Worm (Caenorhabditis elegans) whole organism, L1 larva: ENCODE data around the gene cope-1.
A peak's percentile ranks its signal among the peaks of the same experiment; 100 is the strongest.

Experiments
- F16B12.6 ChIP-seq: fragments of 150-350 bp; optimal IDR thresholded peaks from 2 replicates; lab custom pipeline; 2014; ENCODE audit warnings: missing biosample characterization, missing genetic modification characterization
- Y116A8C.19 ChIP-seq: sonication (generic microtip); optimal IDR thresholded peaks from 2 replicates; lab custom pipeline; 2016; ENCODE audit warnings: missing compliant biosample characterization, missing genetic modification characterization, borderline replicate concordance
- ama-1 ChIP-seq: fragments of 150-350 bp; optimal IDR thresholded peaks from 2 replicates; lab custom pipeline; 2014
- blmp-1 ChIP-seq: fragments of 150-350 bp; optimal IDR thresholded peaks from 2 replicates; lab custom pipeline; 2014; ENCODE audit warnings: missing biosample characterization, missing genetic modification characterization
- ceh-63 ChIP-seq: fragments of 200-800 bp; sonication (Bioruptor generic); optimal IDR thresholded peaks from 2 replicates; lab custom pipeline; 2018; ENCODE audit warnings: mild to moderate bottlenecking, missing genetic modification characterization, missing compliant biosample characterization
- ceh-82 ChIP-seq, 3 experiments: fragments of 150-350 bp in 1 of 3; sonication (generic microtip) in 2 of 3; optimal IDR thresholded peaks; 2 replicates each; lab custom pipeline; 2014 to 2017; ENCODE audit warnings: missing biosample characterization in 3 of 3, missing genetic modification characterization in 3 of 3
- ceh-88 ChIP-seq: fragments of 200-800 bp; sonication (Bioruptor generic); IDR thresholded peaks from 2 replicates; pipeline ENCODE4 v1.3.6; 2022; ENCODE audit warnings: missing genetic modification characterization, missing compliant biosample characterization
- ces-1 ChIP-seq: fragments of 150-350 bp; optimal IDR thresholded peaks from 2 replicates; lab custom pipeline; 2014; ENCODE audit warnings: missing biosample characterization, missing genetic modification reagents, missing genetic modification characterization
- dpl-1 ChIP-seq, 3 experiments: fragments of 150-350 bp in 2 of 3; sonication (generic microtip) in 1 of 3; optimal IDR thresholded peaks; 2 replicates each; lab custom pipeline; 2014 to 2017; ENCODE audit warnings: missing biosample characterization in 3 of 3, missing genetic modification characterization in 3 of 3, missing genetic modification reagents in 3 of 3
- elt-3 ChIP-seq, 6 experiments: fragments of 150-350 bp in 1 of 6; sonication (generic microtip); optimal IDR thresholded peaks; 2 replicates each; lab custom pipeline; 2017 to 2018; ENCODE audit warnings: missing biosample characterization in 6 of 6, missing genetic modification characterization in 6 of 6, inconsistent platforms in 1 of 6
- ets-5 ChIP-seq: fragments of 200-800 bp; sonication (Bioruptor generic); IDR thresholded peaks from 2 replicates; pipeline ENCODE4 v1.3.6; 2022; ENCODE audit warnings: missing genetic modification characterization, missing compliant biosample characterization
- fkh-8 ChIP-seq: sonication (generic microtip); optimal IDR thresholded peaks from 2 replicates; lab custom pipeline; 2016; ENCODE audit warnings: mild to moderate bottlenecking, missing genetic modification characterization, missing compliant biosample characterization
- fos-1 ChIP-seq: fragments of 150-350 bp; optimal IDR thresholded peaks from 2 replicates; lab custom pipeline; 2014; ENCODE audit warnings: missing biosample characterization, missing genetic modification characterization
- grh-1 ChIP-seq: fragments of 200-800 bp; sonication (Bioruptor generic); IDR thresholded peaks from 2 replicates; pipeline ENCODE4 v1.3.6; 2022; ENCODE audit warnings: missing genetic modification reagents, missing genetic modification characterization, missing compliant biosample characterization
- hlh-17 ChIP-seq: fragments of 200-800 bp; sonication (Bioruptor generic); optimal IDR thresholded peaks from 2 replicates; lab custom pipeline; 2018; ENCODE audit warnings: missing genetic modification characterization, mild to moderate bottlenecking, missing compliant biosample characterization, moderate library complexity, borderline replicate concordance
- hpl-2 ChIP-seq: fragments of 150-350 bp; optimal IDR thresholded peaks from 2 replicates; lab custom pipeline; 2014; ENCODE audit warnings: missing biosample characterization, missing genetic modification reagents, missing genetic modification characterization
- irx-1 ChIP-seq: sonication (generic microtip); optimal IDR thresholded peaks from 2 replicates; lab custom pipeline; 2016; ENCODE audit warnings: missing genetic modification characterization, missing compliant biosample characterization
- jun-1 ChIP-seq: fragments of 150-350 bp; optimal IDR thresholded peaks from 2 replicates; lab custom pipeline; 2014; ENCODE audit warnings: missing biosample characterization, missing genetic modification reagents, missing genetic modification characterization
- lin-13 ChIP-seq: fragments of 150-350 bp; optimal IDR thresholded peaks from 2 replicates; lab custom pipeline; 2014; ENCODE audit warnings: missing biosample characterization, missing genetic modification reagents, missing genetic modification characterization
- lin-14 ChIP-seq: fragments of 200-800 bp; sonication (Bioruptor generic); optimal IDR thresholded peaks from 2 replicates; lab custom pipeline; 2018; ENCODE audit warnings: mild to moderate bottlenecking, missing genetic modification characterization, moderate library complexity, missing compliant biosample characterization
- lin-15B ChIP-seq: fragments of 150-350 bp; sonication (generic microtip); optimal IDR thresholded peaks from 3 replicates; lab custom pipeline; 2014; ENCODE audit warnings: missing biosample characterization, missing genetic modification characterization
- lin-35 ChIP-seq, 2 experiments: fragments of 150-350 bp; optimal IDR thresholded peaks; 2 replicates each; lab custom pipeline; 2014; ENCODE audit warnings: missing biosample characterization in 2 of 2, missing genetic modification characterization in 2 of 2, missing genetic modification reagents in 2 of 2
- lir-3 ChIP-seq: sonication (generic microtip); optimal IDR thresholded peaks from 2 replicates; lab custom pipeline; 2016; ENCODE audit warnings: mild to moderate bottlenecking, missing genetic modification characterization, moderate library complexity, missing compliant biosample characterization; ENCODE audit not compliant: poor library complexity
- mdl-1 ChIP-seq, 2 experiments: fragments of 150-350 bp; optimal IDR thresholded peaks; 2 replicates each; lab custom pipeline; 2014 to 2017; ENCODE audit warnings: missing biosample characterization in 2 of 2, missing genetic modification characterization in 2 of 2, inconsistent platforms in 1 of 2
- mef-2 ChIP-seq: fragments of 150-350 bp; optimal IDR thresholded peaks from 2 replicates; lab custom pipeline; 2014; ENCODE audit warnings: missing biosample characterization, missing genetic modification characterization
- mep-1 ChIP-seq: fragments of 150-350 bp; optimal IDR thresholded peaks from 2 replicates; lab custom pipeline; 2014; ENCODE audit warnings: missing biosample characterization, missing genetic modification characterization
- nhr-11 ChIP-seq: fragments of 150-350 bp; optimal IDR thresholded peaks from 2 replicates; lab custom pipeline; 2014; ENCODE audit warnings: missing biosample characterization, missing genetic modification characterization
- nhr-12 ChIP-seq: sonication (generic microtip); optimal IDR thresholded peaks from 2 replicates; lab custom pipeline; 2017; ENCODE audit warnings: missing biosample characterization, missing genetic modification characterization
- nhr-19 ChIP-seq: fragments of 200-800 bp; sonication (Bioruptor generic); conservative IDR thresholded peaks from 2 replicates; pipeline ENCODE4 v1.3.6; 2022; ENCODE audit warnings: missing genetic modification characterization, missing compliant biosample characterization
- nhr-237 ChIP-seq: fragments of 150-350 bp; optimal IDR thresholded peaks from 2 replicates; lab custom pipeline; 2014; ENCODE audit warnings: missing biosample characterization, missing genetic modification characterization
- nhr-47 ChIP-seq: sonication (generic microtip); optimal IDR thresholded peaks from 2 replicates; lab custom pipeline; 2016; ENCODE audit warnings: mild to moderate bottlenecking, missing genetic modification characterization, moderate library complexity, missing compliant biosample characterization
- nhr-71 ChIP-seq: sonication (generic microtip); optimal IDR thresholded peaks from 2 replicates; lab custom pipeline; 2016; ENCODE audit warnings: mild to moderate bottlenecking, missing genetic modification characterization, moderate library complexity, missing compliant biosample characterization
- nhr-76 ChIP-seq: sonication (generic microtip); optimal IDR thresholded peaks from 2 replicates; lab custom pipeline; 2017; ENCODE audit warnings: missing biosample characterization, missing genetic modification characterization
- nhr-77 ChIP-seq: fragments of 150-350 bp; optimal IDR thresholded peaks from 2 replicates; lab custom pipeline; 2014; ENCODE audit warnings: missing biosample characterization, missing genetic modification characterization
- nhr-84 ChIP-seq: sonication (generic microtip); optimal IDR thresholded peaks from 2 replicates; lab custom pipeline; 2017; ENCODE audit warnings: missing biosample characterization, missing genetic modification characterization
- nhr-85 ChIP-seq: sonication (generic microtip); peaks from one replicate; lab custom pipeline; 2016; ENCODE audit warnings: missing genetic modification characterization, inconsistent platforms, missing compliant biosample characterization
- nhr-90 ChIP-seq: sonication (generic microtip); optimal IDR thresholded peaks from 2 replicates; lab custom pipeline; 2016; ENCODE audit warnings: mild to moderate bottlenecking, missing genetic modification characterization, missing compliant biosample characterization; ENCODE audit not compliant: poor library complexity
- pax-3 ChIP-seq: fragments of 200-800 bp; sonication (Bioruptor generic); optimal IDR thresholded peaks from 2 replicates; lab custom pipeline; 2018; ENCODE audit warnings: mild to moderate bottlenecking, missing genetic modification characterization, moderate library complexity, missing compliant biosample characterization
- rnt-1 ChIP-seq: sonication (generic microtip); optimal IDR thresholded peaks from 2 replicates; lab custom pipeline; 2016; ENCODE audit warnings: mild to moderate bottlenecking, missing genetic modification characterization, moderate library complexity, missing compliant biosample characterization
- skn-1 ChIP-seq: fragments of 150-350 bp; optimal IDR thresholded peaks from 2 replicates; lab custom pipeline; 2014; ENCODE audit warnings: missing biosample characterization, missing genetic modification characterization
- sox-4 ChIP-seq: sonication (generic microtip); optimal IDR thresholded peaks from 2 replicates; lab custom pipeline; 2016; ENCODE audit warnings: missing genetic modification characterization, missing compliant biosample characterization
- sup-37 ChIP-seq: fragments of 200-800 bp; sonication (Bioruptor generic); optimal IDR thresholded peaks from 2 replicates; lab custom pipeline; 2018; ENCODE audit warnings: mild to moderate bottlenecking, missing genetic modification characterization, missing compliant biosample characterization
- swsn-7 ChIP-seq: sonication (generic microtip); optimal IDR thresholded peaks from 2 replicates; lab custom pipeline; 2016; ENCODE audit warnings: missing genetic modification characterization, missing compliant biosample characterization
- tbx-2 ChIP-seq: sonication (generic microtip); optimal IDR thresholded peaks from 2 replicates; lab custom pipeline; 2016; ENCODE audit warnings: missing genetic modification characterization, missing compliant biosample characterization
- unc-62 ChIP-seq: fragments of 150-350 bp; optimal IDR thresholded peaks from 2 replicates; lab custom pipeline; 2014; ENCODE audit warnings: missing biosample characterization, missing genetic modification reagents, missing genetic modification characterization
- vab-15 ChIP-seq: sonication (generic microtip); optimal IDR thresholded peaks from 2 replicates; lab custom pipeline; 2017; ENCODE audit warnings: missing genotype, mild to moderate bottlenecking, missing genetic modification characterization, missing compliant biosample characterization
- zip-4 ChIP-seq: fragments of 200-800 bp; sonication (Bioruptor generic); optimal IDR thresholded peaks from 2 replicates; lab custom pipeline; 2018; ENCODE audit warnings: mild to moderate bottlenecking, missing genetic modification characterization, moderate library complexity, missing compliant biosample characterization
- ztf-4 ChIP-seq: fragments of 150-350 bp; optimal IDR thresholded peaks from 2 replicates; lab custom pipeline; 2014; ENCODE audit warnings: missing biosample characterization, missing genetic modification characterization

The cope-1 gene

DNA sequence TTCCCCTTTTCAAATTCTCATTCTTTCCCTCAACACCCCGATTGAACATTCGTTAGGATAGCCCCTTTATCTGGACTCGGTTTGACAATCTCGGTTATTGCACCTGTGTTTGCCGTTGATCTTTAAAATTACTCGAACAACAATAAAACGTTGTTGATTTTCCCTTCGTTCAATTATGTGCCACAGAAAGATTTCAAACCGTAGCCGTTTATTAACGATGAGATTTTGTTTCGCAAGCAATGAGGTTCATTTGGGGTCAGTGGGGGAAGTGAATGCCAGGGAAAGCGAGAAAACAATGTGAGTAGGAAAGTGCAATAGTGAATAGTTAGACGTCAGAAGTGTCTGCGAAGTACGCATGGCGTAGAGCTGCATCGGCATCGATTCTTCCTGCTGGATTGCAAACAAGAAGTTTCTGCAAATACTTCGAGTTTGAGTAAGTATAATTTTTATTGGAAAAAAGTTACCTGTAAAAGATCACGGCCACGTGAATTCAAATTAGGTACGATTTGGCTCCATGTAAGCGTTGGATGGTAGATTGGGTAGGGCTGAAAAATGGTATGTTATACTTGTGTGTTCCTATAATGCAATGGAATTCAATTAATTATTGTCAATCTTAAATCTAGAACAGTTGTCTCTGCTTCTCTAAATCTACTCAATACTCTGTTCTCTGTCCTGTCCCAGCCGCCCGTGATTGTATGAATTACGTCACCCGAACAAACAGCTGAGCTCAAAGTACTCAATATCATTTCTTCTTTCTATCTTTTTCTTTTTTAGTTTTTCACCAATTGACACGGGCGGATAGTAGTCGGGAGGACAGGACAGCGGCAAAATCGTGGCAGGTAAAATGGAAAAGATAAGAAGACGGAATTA lies 38.7 kb downstream of the cope-1 start, which contains the start of gene kel-3 (continued):
- TF ChIP-seq Y116A8C.19 (tag; lab: Kevin White, UChicago): no peak
- TF ChIP-seq nhr-47: peak; percentile 60
- peak; percentile 36 to 68 (median 42) for TF ChIP-seq dpl-1 (GFP tag; optimal IDR thresholded peaks at IDR 0.05; lab: Kevin White, UChicago)
- TF ChIP-seq nhr-90: peak; percentile 81
- peak; percentile 85 for TF ChIP-seq nhr-19 (GFP tag; lab: Robert Waterston, UW)
- TF ChIP-seq swsn-7 (tag; lab: Kevin White, UChicago): peak; percentile 0
- peak in 4 of 6 experiments; percentile 69 to 94 (median 76) for TF ChIP-seq elt-3 (tag; optimal IDR thresholded peaks at IDR 0.05; lab: Kevin White, UChicago)
- TF ChIP-seq rnt-1: peak; percentile 83
- no peak for TF ChIP-seq ceh-63 (GFP tag; lab: Kevin White, UChicago)
- peak; percentile 54 for TF ChIP-seq mep-1
- peak; percentile 4 for TF ChIP-seq hlh-17 (GFP tag; lab: Kevin White, UChicago)
- peak in 1 of 3 experiments; percentile 39 for TF ChIP-seq ceh-82 (tag; optimal IDR thresholded peaks at IDR 0.05; lab: Kevin White, UChicago)
- peak; percentile 53 for TF ChIP-seq fos-1 (tag; lab: Kevin White, UChicago)
- peak; percentile 17 to 66 for TF ChIP-seq lin-35 (GFP tag; optimal IDR thresholded peaks at IDR 0.05; lab: Kevin White, UChicago)
- peak; percentile 20; the same call in 1 of the 2 replicates for TF ChIP-seq grh-1 (GFP tag; lab: Robert Waterston, UW)
- no peak for TF ChIP-seq ets-5 (GFP tag; lab: Robert Waterston, UW)
- no peak for TF ChIP-seq irx-1
- TF ChIP-seq tbx-2 (tag; lab: Kevin White, UChicago): peak; percentile 82
- peak; percentile 68 for TF ChIP-seq jun-1
- TF ChIP-seq nhr-84 (tag; lab: Kevin White, UChicago): peak; percentile 56
- no peak for TF ChIP-seq mef-2 (tag; lab: Kevin White, UChicago)
- peak; percentile 36 for TF ChIP-seq sup-37
- TF ChIP-seq lin-14: peak; percentile 91
- no peak for TF ChIP-seq lin-15B
- peak; percentile 91 for TF ChIP-seq nhr-71 (tag; lab: Kevin White, UChicago)
- peak; percentile 53 for TF ChIP-seq lir-3 (tag; lab: Kevin White, UChicago)
- TF ChIP-seq zip-4 (GFP tag; lab: Kevin White, UChicago): peak; percentile 25
- TF ChIP-seq unc-62 (GFP tag; lab: Kevin White, UChicago): no peak
- peak; percentile 82 for TF ChIP-seq nhr-85 (tag; lab: Kevin White, UChicago)
- TF ChIP-seq nhr-237 (tag; lab: Kevin White, UChicago): no peak
- TF ChIP-seq ztf-4 (tag; lab: Kevin White, UChicago): peak; percentile 72
- peak; percentile 20 for TF ChIP-seq nhr-77
- peak; percentile 6 for TF ChIP-seq F16B12.6 (tag; lab: Kevin White, UChicago)
- TF ChIP-seq hpl-2 (GFP tag; lab: Kevin White, UChicago): peak; percentile 78
- TF ChIP-seq vab-15 (tag; lab: Kevin White, UChicago): no peak
- TF ChIP-seq fkh-8: no peak
- TF ChIP-seq skn-1 (tag; lab: Kevin White, UChicago): peak; percentile 26
- TF ChIP-seq nhr-11: peak; percentile 49
- peak; percentile 39 for TF ChIP-seq lin-13 (GFP tag; lab: Kevin White, UChicago)
- TF ChIP-seq blmp-1 (tag; lab: Kevin White, UChicago): peak; percentile 79
- no peak for TF ChIP-seq ces-1
- no peak for TF ChIP-seq nhr-12 (tag; lab: Kevin White, UChicago)
- peak; percentile 76 for TF ChIP-seq pax-3 (tag; lab: Kevin White, UChicago)
- TF ChIP-seq ama-1: peak; percentile 98
- TF ChIP-seq nhr-76: no peak
- peak; percentile 71 for TF ChIP-seq ceh-88 (GFP tag; lab: Robert Waterston, UW)
- no peak for TF ChIP-seq sox-4 (tag; lab: Kevin White, UChicago)
- peak in 1 of 2 experiments; percentile 68 for TF ChIP-seq mdl-1 (tag; optimal IDR thresholded peaks at IDR 0.05; lab: Kevin White, UChicago)
